Fruit fly (Drosophila melanogaster): Measurements from ENCODE around the gene SNCF.

DNA sequence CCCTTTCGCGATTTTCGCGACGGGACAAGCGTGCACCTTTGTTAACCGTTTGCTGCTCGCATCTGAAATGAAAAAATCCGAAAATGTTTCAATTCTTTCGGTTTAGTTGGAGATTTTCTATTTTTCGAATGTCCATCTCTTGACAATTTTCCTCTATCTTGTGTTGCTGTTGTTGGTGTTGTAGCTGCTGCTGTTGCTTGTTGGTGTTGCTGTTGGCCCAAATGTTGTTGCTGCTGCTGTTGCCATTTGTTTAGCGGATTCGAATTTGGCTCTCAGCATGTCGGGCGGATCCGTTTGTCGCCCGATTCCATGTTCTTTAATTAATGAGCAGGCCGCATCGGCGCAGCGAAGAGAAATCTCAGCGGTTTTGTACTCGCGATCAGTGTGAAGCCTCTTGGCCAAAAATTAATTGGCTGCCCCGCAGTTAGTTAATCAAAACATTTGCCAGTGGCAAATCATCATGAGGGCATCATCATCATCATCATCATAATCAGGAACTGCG is 44.0 kb downstream of the SNCF start, which contains the start of gene CG32121:
- no peak for TF ChIP-seq dsx (GFP tag; optimal IDR thresholded peaks at IDR 0.05; ENCODE audit: poor library complexity, severe bottlenecking)
- no peak for TF ChIP-seq Gug (GFP tag; IDR thresholded peaks at IDR 0.05)
- TF ChIP-seq OdsH (GFP tag; optimal IDR thresholded peaks at IDR 0.05): no peak
- TF ChIP-seq Ets21C (GFP tag; optimal IDR thresholded peaks at IDR 0.05): no peak
- no peak for TF ChIP-seq CG1621 (tag; optimal IDR thresholded peaks at IDR 0.05)
- no peak for TF ChIP-seq Hr39 (GFP tag; optimal IDR thresholded peaks at IDR 0.05)
- no peak for TF ChIP-seq Eip78C (GFP tag)
